Fruit fly (Drosophila melanogaster): ENCODE data around the gene CG43739.

CG43739 gene

dm6 chr2L:20864764-20865265 is 53.9 kb downstream of the CG43739 start, which contains the start of gene CG9338 (continued):
- TF ChIP-seq cas (GFP tag; IDR thresholded peaks at IDR 0.05) (peak; percentile 61; the same call in 1 of the 2 replicates), bcd (GFP tag; optimal IDR thresholded peaks at IDR 0.05) (peak; percentile 91), wdn (GFP tag; IDR thresholded peaks at IDR 0.05) (peak; percentile 57), CG9215 (GFP tag; IDR thresholded peaks at IDR 0.05) (peak; percentile 93), ftz-f1 (GFP tag; optimal IDR thresholded peaks at IDR 0.05) (peak; percentile 42), fd102C (GFP tag; optimal IDR thresholded peaks at IDR 0.05) (no peak), CG12942 (GFP tag; optimal IDR thresholded peaks at IDR 0.05) (peak; percentile 58), lmd (GFP tag; IDR thresholded peaks at IDR 0.05) (peak; percentile 86), sens (GFP tag) (peak; percentile 96), ttk (GFP tag; IDR thresholded peaks at IDR 0.05) (peak; percentile 62; the same call in 1 of the 2 replicates), Ets65A (GFP tag) (peak; percentile 96), CG10654 (GFP tag; optimal IDR thresholded peaks at IDR 0.05) (peak; percentile 88), CG10959 (GFP tag; IDR thresholded peaks at IDR 0.05) (no peak), dmrt11E (tag; optimal IDR thresholded peaks at IDR 0.05) (peak; percentile 30), trem (tag; optimal IDR thresholded peaks at IDR 0.05) (peak; percentile 92), NFAT (GFP tag; IDR thresholded peaks at IDR 0.05) (peak; percentile 91), CG16863 (GFP tag; optimal IDR thresholded peaks at IDR 0.05) (peak; percentile 77), CG3065 (GFP tag; optimal IDR thresholded peaks at IDR 0.05) (no peak), HLH3B (GFP tag; IDR thresholded peaks at IDR 0.05) (peak; percentile 75; the same call in 1 of the 2 replicates), CG4360 (GFP tag; IDR thresholded peaks at IDR 0.05) (peak; percentile 61), Hmx (GFP tag; optimal IDR thresholded peaks at IDR 0.05) (peak; percentile 60), pros (GFP tag; optimal IDR thresholded peaks at IDR 0.05) (peak; percentile 60), Dip2 (GFP tag; IDR thresholded peaks at IDR 0.05) (no peak), gcm2 (GFP tag; optimal IDR thresholded peaks at IDR 0.05) (no peak), Hr51 (GFP tag; optimal IDR thresholded peaks at IDR 0.05) (peak; percentile 56 to 85), fd64A (GFP tag; optimal IDR thresholded peaks at IDR 0.05) (peak; percentile 88), Hr78 (GFP tag; optimal IDR thresholded peaks at IDR 0.05) (peak in 1 of 2 experiments; percentile 57), Dfd (GFP tag; optimal IDR thresholded peaks at IDR 0.05) (no peak), CG33213 (GFP tag; optimal IDR thresholded peaks at IDR 0.05) (peak; percentile 70), Opbp (GFP tag; IDR thresholded peaks at IDR 0.05; ENCODE audit: partially characterized antibody) (no peak), gfzf (GFP tag; optimal IDR thresholded peaks at IDR 0.05) (no peak), Vsx1 (GFP tag; optimal IDR thresholded peaks at IDR 0.05) (peak; percentile 63), sc (optimal IDR thresholded peaks at IDR 0.05) (no peak), sc (GFP tag; optimal IDR thresholded peaks at IDR 0.05) (peak; percentile 22), CG16815 (GFP tag; optimal IDR thresholded peaks at IDR 0.05) (peak; percentile 53), GATAe (GFP tag; conservative IDR thresholded peaks at IDR 0.05) (peak; percentile 80), Bdp1 (GFP tag; optimal IDR thresholded peaks at IDR 0.05) (peak; percentile 48), CG17361 (GFP tag; IDR thresholded peaks at IDR 0.05) (peak; percentile 97), kni (GFP tag; optimal IDR thresholded peaks at IDR 0.05) (peak; percentile 88), Ptx1 (GFP tag; IDR thresholded peaks at IDR 0.05) (peak; percentile 85), shn (GFP tag; optimal IDR thresholded peaks at IDR 0.05) (peak; percentile 85), CG11723 (GFP tag; optimal IDR thresholded peaks at IDR 0.05) (peak; percentile 70), z (GFP tag; IDR thresholded peaks at IDR 0.05) (peak; percentile 96), CG3995 (GFP tag; optimal IDR thresholded peaks at IDR 0.05) (peak; percentile 71), da (GFP tag; optimal IDR thresholded peaks at IDR 0.05) (peak; percentile 67), pzg (GFP tag; optimal IDR thresholded peaks at IDR 0.05) (peak; percentile 17), tna (GFP tag; IDR thresholded peaks at IDR 0.05; ENCODE audit: partially characterized antibody) (no peak), CG14441 (GFP tag; IDR thresholded peaks at IDR 0.05) (peak; percentile 95)
